Worm (Caenorhabditis elegans): ENCODE data around the gene F37A8.1.

- TF ChIP-seq ceh-28 (tag; optimal IDR thresholded peaks at IDR 0.05) = no peak
- no peak for TF ChIP-seq nhr-11 (tag; optimal IDR thresholded peaks at IDR 0.05)
- no peak for TF ChIP-seq pqm-1 (tag; optimal IDR thresholded peaks at IDR 0.05)
- TF ChIP-seq mdl-1 (tag; optimal IDR thresholded peaks at IDR 0.05) = no peak
- TF ChIP-seq lsy-2 (tag; optimal IDR thresholded peaks at IDR 0.05) = no peak
Measured at ce11 chrIII:3974503-3974902, 46.3 kb downstream of the F37A8.1 start.

Data from whole organism, L4 larva.